Fruit fly (Drosophila melanogaster) S2 (cell line): ENCODE data around the gene mRpL15.

Experiments used
- CG8478 ChIP-seq: fragments of >200 bp; optimal IDR thresholded peaks from 2 replicates; lab custom pipeline; 2018
- CTCF ChIP-seq, 2 experiments: fragments of >200 bp; optimal IDR thresholded peaks; 2 replicates each; lab custom pipeline; 2018

dm6 chr3L:20410780-20411179, 25.2 kb downstream of the mRpL15 start:
- no peak for TF ChIP-seq CG8478
- no peak for TF ChIP-seq CTCF (optimal IDR thresholded peaks at IDR 0.05; lab: Kevin White, UChicago)
